Fruit fly (Drosophila melanogaster): ENCODE data around the gene CRAT.

- TF ChIP-seq Sin3A (optimal IDR thresholded peaks at IDR 0.05) (no peak), h (optimal IDR thresholded peaks at IDR 0.05) (no peak), ttk (optimal IDR thresholded peaks at IDR 0.05) (no peak), insv (optimal IDR thresholded peaks at IDR 0.05) (no peak)
Observed at dm6 chr3R:6406566-6407098, 30.8 kb upstream of the CRAT start, which contains the start of gene gpp.

Measured in Kc167 (cell line).